Fruit fly (Drosophila melanogaster) whole organism, adult: Measurements from ENCODE around the gene gdl-ORF39.

Experiments
- CG5204 ChIP-seq: fragments of 200-800 bp; sonication (Bioruptor generic); optimal IDR thresholded peaks from 2 replicates; lab custom pipeline; 2016; ENCODE audit warnings: missing biosample characterization, missing genetic modification characterization
- Mnt ChIP-seq: fragments of 200-800 bp; sonication (Bioruptor generic); optimal IDR thresholded peaks from 2 replicates; lab custom pipeline; 2016; ENCODE audit warnings: missing biosample characterization, mild to moderate bottlenecking, missing genetic modification characterization
- kay ChIP-seq: fragments of 200-800 bp; sonication (Bioruptor generic); peaks from one replicate; lab custom pipeline; 2016; ENCODE audit warnings: missing biosample characterization, missing genetic modification characterization, borderline replicate concordance

DNA sequence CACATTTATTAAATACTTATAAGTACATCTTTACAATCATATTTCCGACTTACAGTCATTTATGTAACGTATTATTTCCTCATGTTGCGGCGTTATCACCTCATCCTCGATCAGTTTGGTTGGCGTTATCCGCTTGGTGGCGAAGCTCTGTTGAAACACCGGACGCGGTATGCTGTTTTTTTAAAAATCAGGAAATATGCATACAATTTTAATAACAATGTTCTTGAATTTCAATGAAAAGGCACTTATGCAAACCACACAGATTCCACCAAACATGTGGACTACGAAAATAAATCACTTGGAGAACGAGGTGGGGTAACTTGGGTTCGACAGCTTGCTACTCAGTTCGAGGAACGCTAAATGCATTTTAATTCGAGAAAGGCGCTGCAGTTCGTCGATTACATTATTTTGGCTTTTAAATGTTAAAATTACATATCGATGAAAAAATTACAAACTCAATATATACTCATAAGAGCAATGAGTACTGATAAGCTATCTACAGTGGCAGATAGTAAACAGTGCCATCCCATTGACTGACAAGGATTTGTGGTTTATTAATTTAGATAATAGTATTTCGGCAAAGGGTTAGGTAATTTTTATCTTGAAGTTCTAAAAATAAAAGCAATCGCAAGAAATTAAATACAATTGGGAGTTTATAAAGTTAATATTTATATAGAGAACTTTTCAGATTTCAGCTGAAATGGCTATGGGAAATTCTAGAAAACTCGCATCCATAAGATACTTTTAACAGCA, 2.9 kb upstream of the gdl-ORF39 start:
- no peak for TF ChIP-seq kay (GFP tag; lab: Kevin White, UChicago)
- no peak for TF ChIP-seq Mnt (GFP tag; lab: Kevin White, UChicago)
- TF ChIP-seq CG5204: no peak
